Fruit fly (Drosophila melanogaster): Measurements from ENCODE around the gene CG16781.

Gene CG16781

DNA sequence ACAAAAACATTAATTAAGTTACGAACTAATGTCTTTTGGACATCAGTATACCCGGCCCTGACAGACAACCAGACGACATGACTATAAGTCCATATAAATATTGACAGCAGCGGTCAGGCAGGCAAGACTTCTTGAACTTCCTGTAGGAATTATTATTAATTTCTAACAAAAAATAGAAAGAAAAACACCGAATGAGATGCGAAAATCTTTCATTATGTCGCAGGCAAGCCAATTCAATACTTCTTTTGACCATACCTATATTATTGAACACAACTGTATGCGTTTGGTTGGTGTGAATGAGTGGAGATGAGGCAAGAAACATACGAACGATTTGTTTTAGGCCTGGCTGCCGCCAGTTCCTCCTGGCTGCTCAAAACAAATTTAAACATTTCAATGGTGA is 38.9 kb downstream of the CG16781 start (continued):
- TF ChIP-seq nom (GFP tag; optimal IDR thresholded peaks at IDR 0.05) (no peak), CG2202 (tag; optimal IDR thresholded peaks at IDR 0.05) (peak; percentile 49), Hey (tag; optimal IDR thresholded peaks at IDR 0.05) (no peak), CG7745 (tag; optimal IDR thresholded peaks at IDR 0.05) (no peak), tup (GFP tag; optimal IDR thresholded peaks at IDR 0.05) (peak; percentile 64), cato (GFP tag; optimal IDR thresholded peaks at IDR 0.05; ENCODE audit: borderline replicate concordance) (peak; percentile 63), klu (GFP tag; IDR thresholded peaks at IDR 0.05) (peak; percentile 61; the same call in 1 of the 2 replicates), sna (GFP tag; IDR thresholded peaks at IDR 0.05; ENCODE audit: partially characterized antibody) (no peak), CG4404 (GFP tag; IDR thresholded peaks at IDR 0.05) (peak; percentile 53), run (tag; optimal IDR thresholded peaks at IDR 0.05) (peak; percentile 79), scrt (GFP tag; optimal IDR thresholded peaks at IDR 0.05) (peak; percentile 74), CG8089 (GFP tag; optimal IDR thresholded peaks at IDR 0.05) (peak; percentile 66), kah (GFP tag; optimal IDR thresholded peaks at IDR 0.05) (peak; percentile 42), kay (GFP tag; optimal IDR thresholded peaks at IDR 0.05) (peak; percentile 41), tx (GFP tag; optimal IDR thresholded peaks at IDR 0.05) (peak; percentile 67), pita (GFP tag; optimal IDR thresholded peaks at IDR 0.05) (no peak), gcm (GFP tag; optimal IDR thresholded peaks at IDR 0.05) (peak; percentile 74), CG1529 (GFP tag; optimal IDR thresholded peaks at IDR 0.05) (peak; percentile 53), CG2129 (GFP tag; IDR thresholded peaks at IDR 0.05; ENCODE audit: partially characterized antibody) (no peak), hb (GFP tag; IDR thresholded peaks at IDR 0.05; ENCODE audit: partially characterized antibody) (no peak), CG15601 (tag; optimal IDR thresholded peaks at IDR 0.05) (peak; percentile 52), kni (GFP tag; optimal IDR thresholded peaks at IDR 0.05) (no peak), dysf (GFP tag; IDR thresholded peaks at IDR 0.05) (peak; percentile 90), mam (GFP tag; optimal IDR thresholded peaks at IDR 0.05) (peak; percentile 72), zfh2 (GFP tag; optimal IDR thresholded peaks at IDR 0.05) (peak; percentile 53), CG4328 (GFP tag; optimal IDR thresholded peaks at IDR 0.05) (no peak), CrebB (tag; optimal IDR thresholded peaks at IDR 0.05) (peak; percentile 65), ATbp (GFP tag; optimal IDR thresholded peaks at IDR 0.05) (peak; percentile 79), Ssrp (tag; optimal IDR thresholded peaks at IDR 0.05) (peak; percentile 79), ewg (GFP tag; optimal IDR thresholded peaks at IDR 0.05) (peak; percentile 64), CG16815 (GFP tag; optimal IDR thresholded peaks at IDR 0.05) (peak; percentile 68), CG32532 (GFP tag; IDR thresholded peaks at IDR 0.05) (peak; percentile 82), Lpt (GFP tag; optimal IDR thresholded peaks at IDR 0.05) (no peak), NfI (GFP tag; optimal IDR thresholded peaks at IDR 0.05) (peak; percentile 80), nau (GFP tag; optimal IDR thresholded peaks at IDR 0.05) (peak; percentile 81), gsb (GFP tag; IDR thresholded peaks at IDR 0.05) (peak; percentile 46), chif (GFP tag; optimal IDR thresholded peaks at IDR 0.05) (peak; percentile 80 to 85), trh (GFP tag; optimal IDR thresholded peaks at IDR 0.05) (peak; percentile 13), Chrac-16 (GFP tag; optimal IDR thresholded peaks at IDR 0.05) (peak; percentile 78), CG10274 (GFP tag; optimal IDR thresholded peaks at IDR 0.05) (peak; percentile 4), E2f1 (GFP tag; IDR thresholded peaks at IDR 0.05) (peak; percentile 72), fu2 (GFP tag; optimal IDR thresholded peaks at IDR 0.05) (peak; percentile 36), fd64A (GFP tag; optimal IDR thresholded peaks at IDR 0.05) (no peak), nerfin-1 (tag; optimal IDR thresholded peaks at IDR 0.05) (peak; percentile 56), pho (GFP tag; optimal IDR thresholded peaks at IDR 0.05) (peak; percentile 46), Elba2 (GFP tag; optimal IDR thresholded peaks at IDR 0.05) (peak; percentile 12), onecut (GFP tag; IDR thresholded peaks at IDR 0.05) (peak; percentile 59), pros (GFP tag; optimal IDR thresholded peaks at IDR 0.05) (no peak), CG7372 (GFP tag; IDR thresholded peaks at IDR 0.05) (peak; percentile 56), dmrt11E (tag; optimal IDR thresholded peaks at IDR 0.05) (peak; percentile 77)
